Worm (Caenorhabditis elegans) whole organism, L4/young adult: Measurements from ENCODE around the gene erh-2.

Experiments
- W03F9.2 ChIP-seq: fragments of 150-350 bp; optimal IDR thresholded peaks from 2 replicates; lab custom pipeline; 2014; ENCODE audit warnings: missing biosample characterization, missing genetic modification characterization
- him-1 ChIP-seq: sonication (generic microtip); optimal IDR thresholded peaks from 2 replicates; lab custom pipeline; 2016; ENCODE audit warnings: missing genotype, missing genetic modification reagents, missing genetic modification characterization, missing compliant biosample characterization

DNA sequence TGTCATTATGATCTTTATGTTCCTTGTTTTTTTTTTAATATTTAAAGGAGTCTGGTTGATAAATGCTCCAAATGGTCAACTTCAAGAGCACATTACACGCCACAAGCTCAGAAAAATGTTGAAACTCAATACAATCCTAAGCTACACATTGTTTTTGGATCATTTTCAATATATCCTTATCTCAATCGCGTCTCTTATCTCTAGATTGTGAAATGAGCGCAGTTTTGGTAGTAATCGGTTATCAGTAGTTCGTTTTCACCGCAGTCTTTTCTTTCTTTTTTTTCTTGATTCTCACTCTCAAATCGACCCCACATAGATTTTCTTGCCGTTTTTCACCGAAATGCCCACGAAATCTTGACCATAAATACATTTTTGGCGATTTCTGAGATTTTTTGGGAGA is 40.2 kb upstream of the erh-2 start:
- TF ChIP-seq him-1 (tag; lab: Kevin White, UChicago) (no peak), W03F9.2 (tag; lab: Kevin White, UChicago) (no peak)
